Worm (Caenorhabditis elegans) whole organism, midembryonic: ENCODE results near the gene ZK813.2.

ENCODE experiments used
- cog-1 ChIP-seq: sonication (generic microtip); optimal IDR thresholded peaks from 2 replicates; lab custom pipeline; 2016; ENCODE audit warnings: missing genetic modification characterization, missing compliant biosample characterization
- flt-1 ChIP-seq: fragments of 200-800 bp; sonication (Bioruptor generic); IDR thresholded peaks from 2 replicates; pipeline ENCODE4 v1.3.6; 2022; ENCODE audit warnings: missing genetic modification characterization, missing compliant biosample characterization
- klf-2 ChIP-seq: fragments of 200-800 bp; sonication (Bioruptor generic); conservative IDR thresholded peaks from 2 replicates; pipeline ENCODE4 v1.3.6; 2022; ENCODE audit warnings: missing genetic modification reagents, missing genetic modification characterization, missing compliant biosample characterization
- med-1 ChIP-seq: sonication (generic microtip); optimal IDR thresholded peaks from 2 replicates; lab custom pipeline; 2017; ENCODE audit warnings: missing genetic modification characterization, mild to moderate bottlenecking, missing compliant biosample characterization, antibody characterized with exemption, missing genetic modification reagents; ENCODE audit not compliant: insufficient read depth
- ztf-23 ChIP-seq: fragments of 200-800 bp; sonication (Bioruptor generic); IDR thresholded peaks from 2 replicates; pipeline ENCODE4 v1.3.6; 2022; ENCODE audit warnings: missing genetic modification reagents, missing genetic modification characterization, missing compliant biosample characterization
- ztf-29 ChIP-seq: fragments of 200-800 bp; sonication (Bioruptor generic); IDR thresholded peaks from 2 replicates; pipeline ENCODE4 v1.3.6; 2022; ENCODE audit warnings: missing genetic modification reagents, missing genetic modification characterization, missing compliant biosample characterization

DNA sequence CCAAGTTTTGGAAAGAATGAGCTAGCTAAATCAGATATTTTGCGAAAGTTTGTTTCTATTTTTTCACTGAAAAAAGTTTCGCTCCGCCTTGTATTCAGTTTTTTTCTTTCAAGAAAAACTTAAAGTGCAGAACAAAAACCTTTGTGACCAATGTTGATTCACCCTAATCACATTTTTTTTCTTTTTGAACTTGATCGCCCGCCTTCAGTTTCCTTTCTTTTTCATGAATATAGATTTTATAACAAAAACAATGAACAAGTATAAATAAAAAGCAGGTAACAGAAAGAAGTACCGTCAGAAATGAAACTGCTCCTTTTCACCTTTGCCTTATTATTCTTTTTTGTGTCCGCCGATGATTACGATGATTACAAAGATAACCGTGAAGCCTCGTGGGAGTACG lies at the start of gene ZK813.2:
- TF ChIP-seq ztf-29 (no peak), klf-2 (GFP tag; lab: Robert Waterston, UW) (no peak), ztf-23 (GFP tag; lab: Robert Waterston, UW) (no peak), cog-1 (tag; lab: Kevin White, UChicago) (no peak), flt-1 (GFP tag; lab: Robert Waterston, UW) (no peak), med-1 (GFP tag; lab: Kevin White, UChicago) (no peak)
